Fruit fly (Drosophila melanogaster) whole organism, embryonic: ENCODE data around the gene Uck.

Source experiments
- Asciz ChIP-seq: fragments of 200-800 bp; sonication (Bioruptor generic); optimal IDR thresholded peaks from 2 replicates; lab custom pipeline; 2017; ENCODE audit warnings: missing biosample characterization, mild to moderate bottlenecking, missing genetic modification characterization, missing genetic modification reagents
- CG10274 ChIP-seq: fragments of 200-800 bp; sonication (Bioruptor generic); optimal IDR thresholded peaks from 3 replicates; lab custom pipeline; 2017; ENCODE audit warnings: missing biosample characterization, mild to moderate bottlenecking, missing genetic modification characterization
- CG10321 ChIP-seq: fragments of 200-800 bp; sonication (Bioruptor generic); IDR thresholded peaks from 2 replicates; pipeline ENCODE4 v1.3.6; 2022; ENCODE audit warnings: missing biosample characterization, missing genetic modification characterization
- CG10431 ChIP-seq: fragments of 200-800 bp; sonication (Bioruptor generic); optimal IDR thresholded peaks from 3 replicates; lab custom pipeline; 2018; ENCODE audit warnings: missing biosample characterization, mild to moderate bottlenecking, missing genetic modification characterization
- CG11723 ChIP-seq: fragments of 200-800 bp; sonication (Bioruptor generic); optimal IDR thresholded peaks from 2 replicates; lab custom pipeline; 2017; ENCODE audit warnings: missing biosample characterization, mild to moderate bottlenecking, missing genetic modification characterization
- CG1233 ChIP-seq: fragments of 200-800 bp; sonication (Bioruptor generic); optimal IDR thresholded peaks from 4 replicates; lab custom pipeline; 2018; ENCODE audit warnings: missing biosample characterization, mild to moderate bottlenecking, missing genetic modification characterization
- CG12391 ChIP-seq: fragments of 200-800 bp; sonication (Bioruptor generic); optimal IDR thresholded peaks from 3 replicates; lab custom pipeline; 2018; ENCODE audit warnings: missing biosample characterization, mild to moderate bottlenecking, missing genetic modification characterization, moderate library complexity
- CG13624 ChIP-seq: fragments of 200-800 bp; sonication (Bioruptor generic); optimal IDR thresholded peaks from 2 replicates; lab custom pipeline; 2016; ENCODE audit warnings: missing biosample characterization, missing genetic modification characterization
- CG14667 ChIP-seq: fragments of 200-800 bp; sonication (Bioruptor generic); IDR thresholded peaks from 2 replicates; pipeline ENCODE4 v1.3.6; 2022; ENCODE audit warnings: missing biosample characterization, missing genetic modification characterization
- CG14710 ChIP-seq: fragments of 200-800 bp; sonication (Bioruptor generic); optimal IDR thresholded peaks from 3 replicates; lab custom pipeline; 2019; ENCODE audit warnings: missing biosample characterization, mild to moderate bottlenecking, missing genetic modification characterization, moderate library complexity
- CG1529 ChIP-seq: fragments of 200-800 bp; sonication (Bioruptor generic); optimal IDR thresholded peaks from 3 replicates; lab custom pipeline; 2018; ENCODE audit warnings: missing biosample characterization, missing genetic modification characterization
- CG15479 ChIP-seq: fragments of 200-800 bp; sonication (Bioruptor generic); optimal IDR thresholded peaks from 3 replicates; lab custom pipeline; 2019; ENCODE audit warnings: missing biosample characterization, mild to moderate bottlenecking, missing genetic modification characterization, moderate library complexity
- CG15514 ChIP-seq: fragments of 200-800 bp; sonication (Bioruptor generic); optimal IDR thresholded peaks from 3 replicates; lab custom pipeline; 2017; ENCODE audit warnings: missing biosample characterization, missing genetic modification characterization, mild to moderate bottlenecking, moderate library complexity, missing genetic modification reagents
- CG1603 ChIP-seq: fragments of 200-800 bp; sonication (Bioruptor generic); optimal IDR thresholded peaks from 2 replicates; lab custom pipeline; 2019; ENCODE audit warnings: missing biosample characterization, mild to moderate bottlenecking, missing genetic modification characterization, moderate library complexity
- CG17385 ChIP-seq: fragments of 200-800 bp; sonication (Bioruptor generic); optimal IDR thresholded peaks from 3 replicates; lab custom pipeline; 2018; ENCODE audit warnings: missing biosample characterization, mild to moderate bottlenecking, missing genetic modification characterization
- CG17612 ChIP-seq: fragments of 200-800 bp; sonication (Bioruptor generic); IDR thresholded peaks from 2 replicates; pipeline ENCODE4 v1.3.6; 2022; ENCODE audit warnings: missing biosample characterization, missing genetic modification characterization
- CG17829 ChIP-seq: fragments of 200-800 bp; optimal IDR thresholded peaks from 2 replicates; lab custom pipeline; 2019; ENCODE audit warnings: missing biosample characterization, mild to moderate bottlenecking, missing genetic modification characterization, moderate library complexity
- CG18262 ChIP-seq: fragments of 200-800 bp; optimal IDR thresholded peaks from 3 replicates; lab custom pipeline; 2019; ENCODE audit warnings: missing biosample characterization, mild to moderate bottlenecking, missing genetic modification characterization, moderate library complexity
- CG18476 ChIP-seq: fragments of 200-800 bp; sonication (Bioruptor generic); optimal IDR thresholded peaks from 2 replicates; lab custom pipeline; 2016; ENCODE audit warnings: missing biosample characterization, mild to moderate bottlenecking, missing genetic modification characterization
- CG2875 ChIP-seq: fragments of 200-800 bp; sonication (Bioruptor generic); optimal IDR thresholded peaks from 2 replicates; lab custom pipeline; 2017; ENCODE audit warnings: missing biosample characterization, mild to moderate bottlenecking, missing genetic modification characterization, missing genetic modification reagents
- CG30403 ChIP-seq: fragments of 200-800 bp; sonication (Bioruptor generic); optimal IDR thresholded peaks from 3 replicates; lab custom pipeline; 2016; ENCODE audit warnings: missing biosample characterization, missing genetic modification characterization
- CG31365 ChIP-seq: fragments of 200-800 bp; sonication (Bioruptor generic); optimal IDR thresholded peaks from 2 replicates; lab custom pipeline; 2018; ENCODE audit warnings: missing biosample characterization, mild to moderate bottlenecking, missing genetic modification characterization
- CG33557 ChIP-seq: fragments of 200-800 bp; sonication (Bioruptor generic); optimal IDR thresholded peaks from 2 replicates; lab custom pipeline; 2019; ENCODE audit warnings: missing biosample characterization, mild to moderate bottlenecking, missing genetic modification characterization, moderate library complexity
- CG6683 ChIP-seq: fragments of 200-800 bp; sonication (Bioruptor generic); optimal IDR thresholded peaks from 2 replicates; lab custom pipeline; 2017; ENCODE audit warnings: missing biosample characterization, mild to moderate bottlenecking, missing genetic modification characterization, missing genetic modification reagents
- CoRest ChIP-seq: fragments of 200-800 bp; sonication (Bioruptor generic); optimal IDR thresholded peaks from 3 replicates; lab custom pipeline; 2018; ENCODE audit warnings: missing biosample characterization, mild to moderate bottlenecking, missing genetic modification characterization, moderate library complexity
- Doc2 ChIP-seq: fragments of 200-800 bp; sonication (Bioruptor generic); IDR thresholded peaks from 2 replicates; pipeline ENCODE4 v1.3.6; 2022; ENCODE audit warnings: missing biosample characterization, missing genetic modification characterization
- ERR ChIP-seq: fragments of 200-800 bp; sonication (Bioruptor generic); optimal IDR thresholded peaks from 2 replicates; lab custom pipeline; 2016; ENCODE audit warnings: missing biosample characterization, missing genetic modification characterization
- HLHmδ ChIP-seq: fragments of 200-800 bp; sonication (Bioruptor generic); optimal IDR thresholded peaks from 2 replicates; lab custom pipeline; 2018; ENCODE audit warnings: missing biosample characterization, mild to moderate bottlenecking, missing genetic modification characterization, moderate library complexity
- Lpt ChIP-seq: fragments of >200 bp; optimal IDR thresholded peaks from 2 replicates; lab custom pipeline; 2018; ENCODE audit warnings: missing biosample characterization, missing genetic modification characterization
- Mad ChIP-seq: fragments of 200-800 bp; sonication (Bioruptor generic); optimal IDR thresholded peaks from 2 replicates; lab custom pipeline; 2016; ENCODE audit warnings: missing biosample characterization, missing genetic modification characterization
- Meics ChIP-seq: fragments of 200-800 bp; sonication (Bioruptor generic); optimal IDR thresholded peaks from 2 replicates; lab custom pipeline; 2017; ENCODE audit warnings: missing biosample characterization, mild to moderate bottlenecking, missing genetic modification characterization
- Optix ChIP-seq: fragments of 200-800 bp; sonication (Bioruptor generic); IDR thresholded peaks from 3 replicates; pipeline ENCODE4 v1.3.6; 2022; ENCODE audit warnings: missing biosample characterization, missing genetic modification characterization
- Rx ChIP-seq: fragments of 200-800 bp; sonication (Bioruptor generic); IDR thresholded peaks from 2 replicates; pipeline ENCODE4 v1.3.6; 2022; ENCODE audit warnings: missing biosample characterization, missing genetic modification characterization
- Side ChIP-seq: fragments of 200-800 bp; sonication (Bioruptor generic); optimal IDR thresholded peaks from 2 replicates; lab custom pipeline; 2016; ENCODE audit warnings: missing biosample characterization, missing genetic modification characterization
- Sox102F ChIP-seq: fragments of 200-800 bp; sonication (Bioruptor generic); optimal IDR thresholded peaks from 2 replicates; lab custom pipeline; 2018; ENCODE audit warnings: missing biosample characterization, mild to moderate bottlenecking, missing genetic modification characterization, moderate library complexity
- bcd ChIP-seq: fragments of 200-800 bp; sonication (Bioruptor generic); optimal IDR thresholded peaks from 2 replicates; lab custom pipeline; 2017; ENCODE audit warnings: missing biosample characterization, mild to moderate bottlenecking, missing genetic modification characterization
- dmrt99B ChIP-seq: fragments of 200-800 bp; sonication (Bioruptor generic); optimal IDR thresholded peaks from 2 replicates; lab custom pipeline; 2018; ENCODE audit warnings: missing biosample characterization, mild to moderate bottlenecking, missing genetic modification characterization, moderate library complexity
- gce ChIP-seq: fragments of 200-800 bp; sonication (Bioruptor generic); IDR thresholded peaks from 3 replicates; pipeline ENCODE4 v1.3.6; 2022; ENCODE audit warnings: missing biosample characterization, missing genetic modification characterization
- gcm ChIP-seq: fragments of 200-800 bp; sonication (Bioruptor generic); optimal IDR thresholded peaks from 2 replicates; lab custom pipeline; 2019; ENCODE audit warnings: missing biosample characterization, mild to moderate bottlenecking, missing genetic modification characterization, moderate library complexity
- ken ChIP-seq: fragments of 200-800 bp; sonication (Bioruptor generic); IDR thresholded peaks from 3 replicates; pipeline ENCODE4 v1.3.6; 2022; ENCODE audit warnings: missing biosample characterization, missing genetic modification characterization
- nerfin-2 ChIP-seq: fragments of 200-800 bp; sonication (Bioruptor generic); IDR thresholded peaks from 2 replicates; pipeline ENCODE4 v1.3.6; 2022; ENCODE audit warnings: missing biosample characterization, missing genetic modification characterization; ENCODE audit not compliant: partially characterized antibody
- pan ChIP-seq, 4 experiments: fragments of >200 bp in 3 of 4; fragments of 200-800 bp in 1 of 4; sonication (Bioruptor generic) in 1 of 4; optimal IDR thresholded peaks in 3 of 4; IDR thresholded peaks in 1 of 4; 2 replicates each; pipeline versions ENCODE4 v1.3.6 to Lab custom; 2017 to 2022; ENCODE audit warnings: missing biosample characterization in 2 of 4, missing genetic modification characterization in 2 of 4, mixed read lengths in 1 of 4
- pho ChIP-seq: fragments of 200-800 bp; sonication (Bioruptor generic); optimal IDR thresholded peaks from 2 replicates; lab custom pipeline; 2016; ENCODE audit warnings: missing biosample characterization, missing genetic modification characterization
- rib ChIP-seq: fragments of 200-800 bp; sonication (Bioruptor generic); IDR thresholded peaks from 2 replicates; pipeline ENCODE4 v1.3.6; 2022; ENCODE audit warnings: missing biosample characterization, missing genetic modification characterization
- sima ChIP-seq: fragments of 200-800 bp; sonication (Bioruptor generic); optimal IDR thresholded peaks from 2 replicates; lab custom pipeline; 2016; ENCODE audit warnings: missing biosample characterization, missing genetic modification characterization
- sr ChIP-seq: fragments of 200-800 bp; sonication (Bioruptor generic); IDR thresholded peaks from 3 replicates; pipeline ENCODE4 v1.3.6; 2022; ENCODE audit warnings: missing biosample characterization, missing genetic modification characterization
- tup ChIP-seq: fragments of 200-800 bp; sonication (Bioruptor generic); optimal IDR thresholded peaks from 2 replicates; lab custom pipeline; 2016; ENCODE audit warnings: missing biosample characterization, mild to moderate bottlenecking, missing genetic modification characterization, moderate library complexity
- zen2 ChIP-seq: fragments of 200-800 bp; sonication (Bioruptor generic); IDR thresholded peaks from 3 replicates; pipeline ENCODE4 v1.3.6; 2022; ENCODE audit warnings: missing biosample characterization, missing genetic modification characterization; ENCODE audit not compliant: partially characterized antibody
- zf30C ChIP-seq: fragments of 200-800 bp; sonication (Bioruptor generic); optimal IDR thresholded peaks from 3 replicates; lab custom pipeline; 2018; ENCODE audit warnings: missing biosample characterization, mild to moderate bottlenecking, missing genetic modification characterization

Gene Uck

DNA sequence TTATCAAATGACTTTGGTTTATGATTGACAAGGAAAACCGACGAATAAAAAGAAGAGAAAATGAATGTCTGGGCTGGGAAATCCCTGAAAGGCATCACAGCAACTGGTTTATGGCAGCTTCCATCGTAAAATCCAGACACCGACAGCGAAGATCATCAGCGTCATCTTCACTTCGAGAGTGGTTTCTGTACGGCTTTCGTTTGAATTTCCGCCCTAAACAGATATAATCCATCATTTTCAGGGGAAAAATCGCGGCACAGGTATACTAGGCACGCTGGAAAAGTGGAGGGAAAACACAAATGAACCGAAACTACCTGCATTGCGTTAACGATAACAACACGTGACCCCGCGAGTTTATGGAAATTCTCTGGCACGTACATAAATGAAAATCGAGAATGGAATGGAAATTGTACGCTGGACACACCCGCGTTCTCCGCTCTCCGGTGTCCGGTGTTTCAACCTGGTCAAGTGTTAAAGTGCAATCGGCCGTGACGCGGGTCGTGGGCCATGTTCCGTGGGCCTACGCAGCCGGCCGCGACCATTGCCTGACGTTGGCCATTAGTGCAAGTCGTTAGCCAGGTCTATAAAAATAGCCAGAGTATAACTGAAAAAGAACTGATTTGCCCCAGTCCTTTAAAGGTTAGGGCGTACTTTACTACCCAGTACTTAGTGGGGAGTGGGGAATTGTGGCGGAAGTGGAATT lies 7.6 kb downstream of the Uck start (continued):
- TF ChIP-seq HLHmδ = no peak
- TF ChIP-seq Side (GFP tag; lab: Kevin White, UChicago) = no peak
- TF ChIP-seq bcd = no peak
- TF ChIP-seq CG15479 = peak; percentile 87
- TF ChIP-seq CG1233 (GFP tag; lab: Kevin White, UChicago) = no peak
- TF ChIP-seq sr = no peak
- no peak for TF ChIP-seq Sox102F (GFP tag; lab: Kevin White, UChicago)
- TF ChIP-seq CG1529 (GFP tag; lab: Kevin White, UChicago) = no peak
- no peak for TF ChIP-seq pho
- TF ChIP-seq Mad = no peak
- TF ChIP-seq CG33557 (GFP tag; lab: Kevin White, UChicago) = no peak
- TF ChIP-seq Optix (GFP tag; lab: Robert Waterston, UW) = no peak
- TF ChIP-seq gce = no peak
- no peak for TF ChIP-seq nerfin-2 (GFP tag; lab: Robert Waterston, UW)
- TF ChIP-seq CG31365 (tag; lab: Kevin White, UChicago) = no peak
- no peak for TF ChIP-seq CG10274 (GFP tag; lab: Kevin White, UChicago)
- TF ChIP-seq CG15514 (GFP tag; lab: Kevin White, UChicago) = no peak
- TF ChIP-seq Rx (GFP tag; lab: Robert Waterston, UW) = no peak
- TF ChIP-seq CG10321 (GFP tag; lab: Robert Waterston, UW) = no peak
- TF ChIP-seq Lpt (GFP tag; lab: Kevin White, UChicago) = no peak
- TF ChIP-seq pan (optimal IDR thresholded peaks at IDR 0.05; lab: Kevin White, UChicago) = no peak
- TF ChIP-seq pan (GFP tag; optimal IDR thresholded peaks at IDR 0.05 in 1 of 2, IDR thresholded peaks at IDR 0.05 in 1 of 2) = no peak
- TF ChIP-seq zf30C = no peak
- TF ChIP-seq CG14667 (GFP tag; lab: Robert Waterston, UW) = no peak
- no peak for TF ChIP-seq CG17829 (tag; lab: Kevin White, UChicago)
- TF ChIP-seq, all 482 proteins: peak for 11

- TF ChIP-seq CG1603 = peak; percentile 26
- peak; percentile 15 for TF ChIP-seq CG30403
- 0 out of 3 replicates have a peak, but pooled peaks have one; percentile 19 for TF ChIP-seq sr
- peak; percentile 21 for TF ChIP-seq CoRest (tag; lab: Kevin White, UChicago)
- TF ChIP-seq dmrt99B (tag; lab: Kevin White, UChicago) = peak; percentile 24
- peak; percentile 26 for TF ChIP-seq CG14710 (tag; lab: Kevin White, UChicago)
- peak; percentile 44; the same call in 2 of the 3 replicates for TF ChIP-seq ken (GFP tag; lab: Robert Waterston, UW)
- no peak for TF ChIP-seq zen2
- TF ChIP-seq ERR = no peak
- TF ChIP-seq CG17612 (GFP tag; lab: Robert Waterston, UW) = no peak
- peak; percentile 2 for TF ChIP-seq CG13624 (GFP tag; lab: Kevin White, UChicago)
- TF ChIP-seq CG6683 (GFP tag; lab: Kevin White, UChicago) = no peak
- TF ChIP-seq CG10431 (GFP tag; lab: Kevin White, UChicago) = no peak
- peak; percentile 34 for TF ChIP-seq CG2875 (GFP tag; lab: Kevin White, UChicago)
- peak; percentile 54 for TF ChIP-seq CG18262 (tag; lab: Kevin White, UChicago)
- TF ChIP-seq sima = no peak
- peak; percentile 14 for TF ChIP-seq CG11723 (GFP tag; lab: Kevin White, UChicago)
- TF ChIP-seq tup (GFP tag; lab: Kevin White, UChicago) = no peak
- TF ChIP-seq Meics (GFP tag; lab: Kevin White, UChicago) = peak; percentile 29
- peak; percentile 38 for TF ChIP-seq gcm (GFP tag; lab: Kevin White, UChicago)
- no peak for TF ChIP-seq rib (GFP tag; lab: Robert Waterston, UW)
- TF ChIP-seq CG12391 (tag; lab: Kevin White, UChicago) = peak; percentile 33
- no peak for TF ChIP-seq CG18476 (GFP tag; lab: Kevin White, UChicago)
- peak; percentile 16 for TF ChIP-seq CG17385 (GFP tag; lab: Kevin White, UChicago)
- TF ChIP-seq Doc2 (GFP tag; lab: Robert Waterston, UW) = no peak
- no peak for TF ChIP-seq nerfin-2 (GFP tag; lab: Robert Waterston, UW)
- peak; percentile 54 for TF ChIP-seq Asciz (GFP tag; lab: Kevin White, UChicago)
Observed at dm6 chr3R:24298534-24298936, 8.6 kb downstream of the Uck start.
